Worm (Caenorhabditis elegans): Measurements from ENCODE around the gene ooc-5.

DNA sequence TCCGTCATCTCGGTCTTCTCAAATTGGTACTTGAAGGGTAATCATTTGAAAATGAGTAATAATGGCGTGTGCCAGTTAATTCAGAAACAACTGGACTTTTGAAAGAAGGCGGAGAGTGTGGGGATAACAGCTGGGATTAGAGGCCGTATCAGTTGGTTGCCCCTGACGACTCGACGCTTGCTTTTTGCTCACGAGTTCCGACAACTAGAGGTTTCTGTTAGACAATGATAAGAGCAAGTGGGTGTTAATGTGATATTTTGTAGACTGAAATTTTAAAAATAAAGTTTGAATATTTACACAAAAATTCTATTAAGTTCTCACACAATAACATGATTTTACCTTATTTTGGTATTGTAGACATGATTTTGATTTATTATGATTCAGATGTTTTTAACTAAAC lies 12.1 kb downstream of the ooc-5 start, which contains the start of gene F44G4.7:
- TF ChIP-seq lsy-2 (tag; optimal IDR thresholded peaks at IDR 0.05) (no peak), zip-8 (tag; optimal IDR thresholded peaks at IDR 0.05) (no peak), lin-32 (GFP tag; optimal IDR thresholded peaks at IDR 0.05) (no peak), sptf-1 (tag; optimal IDR thresholded peaks at IDR 0.05) (no peak), ces-1 (GFP tag; optimal IDR thresholded peaks at IDR 0.05) (no peak), snpc-4 (tag; optimal IDR thresholded peaks at IDR 0.05) (no peak), nhr-76 (tag; optimal IDR thresholded peaks at IDR 0.05) (no peak), mep-1 (tag; optimal IDR thresholded peaks at IDR 0.05) (no peak), sem-2 (GFP tag; optimal IDR thresholded peaks at IDR 0.05) (no peak), tbx-8 (GFP tag; optimal IDR thresholded peaks at IDR 0.05) (no peak), unc-39 (tag; optimal IDR thresholded peaks at IDR 0.05) (no peak), pha-4 (tag; optimal IDR thresholded peaks at IDR 0.05) (no peak), mab-5 (tag; optimal IDR thresholded peaks at IDR 0.05) (no peak), elt-3 (tag; optimal IDR thresholded peaks at IDR 0.05) (no peak)

All from whole organism, mixed stage, embryonic.